Fruit fly (Drosophila melanogaster): ENCODE results near the gene CG13994.

dm6 chr2L:6034344-6034743 is 28.4 kb upstream of the CG13994 start, which contains the start of gene CG9109:
- TF ChIP-seq run (tag; optimal IDR thresholded peaks at IDR 0.05) (no peak), CG15479 (GFP tag; optimal IDR thresholded peaks at IDR 0.05) (no peak), Atf6 (GFP tag; IDR thresholded peaks at IDR 0.05) (no peak), Adf1 (GFP tag; IDR thresholded peaks at IDR 0.05) (no peak), CG12219 (GFP tag; optimal IDR thresholded peaks at IDR 0.05) (no peak), shn (GFP tag; optimal IDR thresholded peaks at IDR 0.05) (no peak), Trl (optimal IDR thresholded peaks at IDR 0.05) (no peak), Trl (GFP tag; optimal IDR thresholded peaks at IDR 0.05) (no peak), bab2 (GFP tag; optimal IDR thresholded peaks at IDR 0.05) (no peak), CG34422 (GFP tag; IDR thresholded peaks at IDR 0.05) (no peak), CG13123 (GFP tag; optimal IDR thresholded peaks at IDR 0.05) (no peak)

Data from whole organism, embryonic.